Fruit fly (Drosophila melanogaster) whole organism, embryonic: Measurements from ENCODE around the gene Hnf4.

ENCODE experiments used
- CG18011 ChIP-seq: fragments of 200-800 bp; sonication (Bioruptor generic); optimal IDR thresholded peaks from 2 replicates; lab custom pipeline; 2017; ENCODE audit warnings: missing biosample characterization, missing genetic modification characterization, mild to moderate bottlenecking, moderate library complexity, missing genotype
- CG18262 ChIP-seq: fragments of 200-800 bp; optimal IDR thresholded peaks from 3 replicates; lab custom pipeline; 2019; ENCODE audit warnings: missing biosample characterization, mild to moderate bottlenecking, missing genetic modification characterization, moderate library complexity
- CG7786 ChIP-seq: fragments of 200-800 bp; sonication (Bioruptor generic); optimal IDR thresholded peaks from 2 replicates; lab custom pipeline; 2016; ENCODE audit warnings: missing biosample characterization, missing genetic modification characterization
- CG8944 ChIP-seq: fragments of 200-800 bp; sonication (Bioruptor generic); optimal IDR thresholded peaks from 3 replicates; lab custom pipeline; 2016; ENCODE audit warnings: missing biosample characterization, missing genetic modification characterization
- Lim3 ChIP-seq: fragments of 200-800 bp; sonication (Bioruptor generic); IDR thresholded peaks from 2 replicates; pipeline ENCODE4 v1.3.6; 2022; ENCODE audit warnings: missing biosample characterization, missing genetic modification characterization
- bigmax ChIP-seq: fragments of 200-800 bp; sonication (Bioruptor generic); optimal IDR thresholded peaks from 2 replicates; lab custom pipeline; 2018; ENCODE audit warnings: missing biosample characterization, mild to moderate bottlenecking, missing genetic modification characterization
- fd96Cb ChIP-seq: fragments of 200-800 bp; sonication (Bioruptor generic); optimal IDR thresholded peaks from 2 replicates; lab custom pipeline; 2018; ENCODE audit warnings: missing biosample characterization, mild to moderate bottlenecking, missing genetic modification characterization, moderate library complexity
- psq ChIP-seq: fragments of 200-800 bp; sonication (Bioruptor generic); optimal IDR thresholded peaks from 2 replicates; lab custom pipeline; 2017; ENCODE audit warnings: missing biosample characterization, missing genetic modification characterization
- sim ChIP-seq: fragments of 200-800 bp; sonication (Bioruptor generic); IDR thresholded peaks from 2 replicates; pipeline ENCODE4 v1.3.6; 2022; ENCODE audit warnings: missing biosample characterization, missing genetic modification characterization

DNA sequence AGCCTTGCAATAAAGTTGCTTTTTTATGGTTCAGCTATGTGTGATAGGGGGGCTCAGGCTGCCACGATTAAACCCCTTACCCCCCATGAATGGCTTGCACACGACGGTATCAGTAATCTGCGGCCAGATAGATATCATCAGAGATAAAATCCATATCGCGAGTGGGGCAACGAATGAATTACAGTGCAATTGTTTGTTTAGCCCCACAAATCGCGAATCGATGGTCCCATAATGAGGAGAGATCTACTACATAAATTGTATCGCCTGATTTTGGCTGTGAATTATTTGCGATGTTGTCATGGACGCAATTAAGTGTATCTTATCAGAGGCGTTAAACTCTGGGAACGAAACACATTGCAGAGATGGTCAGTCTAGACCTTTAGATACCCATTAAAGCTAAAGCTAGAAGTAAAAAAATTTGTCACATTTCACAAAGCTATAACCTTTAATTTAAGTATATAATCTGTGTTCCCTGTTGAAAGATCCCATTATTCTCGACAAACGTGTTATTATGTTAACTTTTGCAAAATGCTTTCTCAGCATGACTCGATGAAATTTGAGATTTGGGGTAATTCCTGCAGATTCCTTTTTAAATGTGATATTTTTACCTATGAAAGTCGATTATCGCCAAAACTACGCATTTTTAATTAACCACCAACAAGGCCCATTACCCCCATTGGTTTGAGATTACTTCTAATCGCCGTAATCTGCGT is 11.3 kb downstream of the Hnf4 start:
- TF ChIP-seq CG18262 (no peak), bigmax (GFP tag; lab: Kevin White, UChicago) (no peak), Lim3 (GFP tag; lab: Robert Waterston, UW) (no peak), psq (GFP tag; lab: Kevin White, UChicago) (no peak), CG8944 (GFP tag; lab: Kevin White, UChicago) (no peak), fd96Cb (tag; lab: Kevin White, UChicago) (no peak), CG7786 (no peak), sim (GFP tag; lab: Robert Waterston, UW) (no peak), CG18011 (no peak)
